Worm (Caenorhabditis elegans) whole organism, L1 larva: ENCODE data around the gene cox-5A.

Experiments used
- aha-1 ChIP-seq: fragments of 150-350 bp; optimal IDR thresholded peaks from 2 replicates; lab custom pipeline; 2014; ENCODE audit warnings: missing biosample characterization, missing genetic modification characterization
- aly-2 ChIP-seq: fragments of 150-350 bp; optimal IDR thresholded peaks from 2 replicates; lab custom pipeline; 2014; ENCODE audit warnings: missing biosample characterization, missing genetic modification characterization
- fkh-10 ChIP-seq: sonication (generic microtip); optimal IDR thresholded peaks from 2 replicates; lab custom pipeline; 2017; ENCODE audit warnings: missing biosample characterization, missing genetic modification reagents, missing genetic modification characterization
- lin-39 ChIP-seq: fragments of 150-350 bp; optimal IDR thresholded peaks from 2 replicates; lab custom pipeline; 2014; ENCODE audit warnings: missing biosample characterization, missing genetic modification reagents, missing genetic modification characterization
- nhr-11 ChIP-seq: fragments of 150-350 bp; optimal IDR thresholded peaks from 2 replicates; lab custom pipeline; 2014; ENCODE audit warnings: missing biosample characterization, missing genetic modification characterization
- nhr-19 ChIP-seq: fragments of 200-800 bp; sonication (Bioruptor generic); conservative IDR thresholded peaks from 2 replicates; pipeline ENCODE4 v1.3.6; 2022; ENCODE audit warnings: missing genetic modification characterization, missing compliant biosample characterization
- nhr-76 ChIP-seq: sonication (generic microtip); optimal IDR thresholded peaks from 2 replicates; lab custom pipeline; 2017; ENCODE audit warnings: missing biosample characterization, missing genetic modification characterization
- pqm-1 ChIP-seq: sonication (generic microtip); optimal IDR thresholded peaks from 3 replicates; lab custom pipeline; 2017; ENCODE audit warnings: missing biosample characterization, missing genetic modification characterization

DNA sequence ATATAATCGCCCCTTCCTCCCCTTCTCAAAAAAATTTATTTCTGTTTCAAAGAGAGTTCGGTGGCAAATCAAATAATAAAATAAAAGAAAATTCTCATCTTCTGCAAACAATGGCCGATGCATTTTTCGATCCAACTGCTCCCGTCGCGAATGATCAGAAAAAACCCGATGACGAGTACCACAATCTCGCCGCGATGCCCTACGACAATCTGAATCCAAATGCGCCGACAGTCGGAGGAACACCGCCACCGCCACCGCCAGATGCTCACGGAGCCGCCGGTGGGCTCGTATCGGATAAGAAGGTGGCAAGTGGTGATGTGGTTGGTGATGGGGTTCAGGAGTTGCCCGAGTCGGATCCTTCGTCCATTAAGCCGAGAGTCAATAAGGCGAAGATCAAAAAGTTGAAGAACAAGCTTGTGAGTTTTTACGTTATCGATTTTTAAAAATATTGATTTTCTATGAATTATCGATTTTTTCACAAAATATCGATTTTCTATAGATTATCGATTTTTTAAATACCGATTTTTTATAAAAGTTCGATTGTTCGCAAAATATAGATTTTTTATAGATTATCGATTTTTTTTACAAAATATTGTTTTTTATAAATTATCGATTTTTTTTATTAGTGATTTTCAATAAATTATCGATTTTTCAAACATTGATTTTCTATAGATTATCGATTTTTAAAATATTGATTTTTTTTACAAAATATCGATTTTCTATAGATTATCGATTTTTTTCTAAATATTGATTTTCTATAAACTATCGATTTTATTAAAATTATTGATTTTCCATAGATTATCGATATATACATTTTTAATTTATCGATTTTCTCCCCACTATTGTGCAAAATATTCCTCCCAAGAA lies 46.3 kb downstream of the cox-5A start, which contains the start of gene Y39E4A.1:
- TF ChIP-seq aha-1 (tag; lab: Kevin White, UChicago) (no peak), fkh-10 (GFP tag; lab: Kevin White, UChicago) (no peak), pqm-1 (no peak), lin-39 (no peak), aly-2 (tag; lab: Kevin White, UChicago) (no peak), nhr-76 (tag; lab: Kevin White, UChicago) (no peak), nhr-11 (tag; lab: Kevin White, UChicago) (no peak), nhr-19 (GFP tag; lab: Robert Waterston, UW) (no peak)
